Fruit fly (Drosophila melanogaster) whole organism, embryonic: ENCODE results near the gene Sec63.

ENCODE experiments used
- Abd-B ChIP-seq: fragments of 200-800 bp; sonication (Bioruptor generic); optimal IDR thresholded peaks from 2 replicates; lab custom pipeline; 2018; ENCODE audit warnings: missing biosample characterization, mild to moderate bottlenecking, missing genetic modification characterization, moderate library complexity
- Asciz ChIP-seq: fragments of 200-800 bp; sonication (Bioruptor generic); optimal IDR thresholded peaks from 2 replicates; lab custom pipeline; 2017; ENCODE audit warnings: missing biosample characterization, mild to moderate bottlenecking, missing genetic modification characterization, missing genetic modification reagents
- Atf3 ChIP-seq: fragments of 200-800 bp; sonication (Bioruptor generic); optimal IDR thresholded peaks from 3 replicates; lab custom pipeline; 2016; ENCODE audit warnings: missing biosample characterization, missing genetic modification characterization
- CG10147 ChIP-seq: fragments of 200-800 bp; sonication (Bioruptor generic); optimal IDR thresholded peaks from 2 replicates; lab custom pipeline; 2019; ENCODE audit warnings: missing biosample characterization, mild to moderate bottlenecking, missing genetic modification characterization, moderate library complexity
- CG10543 ChIP-seq: fragments of 200-800 bp; sonication (Bioruptor generic); optimal IDR thresholded peaks from 3 replicates; lab custom pipeline; 2017; ENCODE audit warnings: missing biosample characterization, mild to moderate bottlenecking, missing genetic modification characterization, moderate library complexity
- CG10565 ChIP-seq: fragments of 200-800 bp; sonication (Bioruptor generic); optimal IDR thresholded peaks from 3 replicates; lab custom pipeline; 2016; ENCODE audit warnings: missing biosample characterization, mild to moderate bottlenecking, missing genetic modification characterization
- CG12219 ChIP-seq: fragments of 200-800 bp; sonication (Bioruptor generic); optimal IDR thresholded peaks from 3 replicates; lab custom pipeline; 2018; ENCODE audit warnings: missing biosample characterization, mild to moderate bottlenecking, missing genetic modification characterization
- CG13894 ChIP-seq: fragments of 200-800 bp; sonication (Bioruptor generic); optimal IDR thresholded peaks from 3 replicates; lab custom pipeline; 2018; ENCODE audit warnings: missing biosample characterization, mild to moderate bottlenecking, missing genetic modification characterization, moderate library complexity
- CG1647 ChIP-seq: fragments of 200-800 bp; sonication (Bioruptor generic); optimal IDR thresholded peaks from 3 replicates; lab custom pipeline; 2016; ENCODE audit warnings: missing biosample characterization, missing genetic modification characterization
- CG17361 ChIP-seq: fragments of 200-800 bp; sonication (Bioruptor generic); IDR thresholded peaks from 3 replicates; pipeline ENCODE4 v1.3.6; 2022; ENCODE audit warnings: missing biosample characterization, missing genetic modification characterization
- CG17385 ChIP-seq: fragments of 200-800 bp; sonication (Bioruptor generic); optimal IDR thresholded peaks from 3 replicates; lab custom pipeline; 2018; ENCODE audit warnings: missing biosample characterization, mild to moderate bottlenecking, missing genetic modification characterization
- CG32532 ChIP-seq: fragments of 200-800 bp; sonication (Bioruptor generic); IDR thresholded peaks from 2 replicates; pipeline ENCODE4 v1.3.6; 2022; ENCODE audit warnings: missing biosample characterization, missing genetic modification characterization
- CG4707 ChIP-seq: fragments of 200-800 bp; sonication (Bioruptor generic); optimal IDR thresholded peaks from 2 replicates; lab custom pipeline; 2018; ENCODE audit warnings: missing biosample characterization, mild to moderate bottlenecking, missing genetic modification characterization, moderate library complexity
- CG8290 ChIP-seq, 3 experiments: fragments of 200-800 bp; sonication (Bioruptor generic); optimal IDR thresholded peaks; 2 replicates each; lab custom pipeline; 2016 to 2019; ENCODE audit warnings: missing biosample characterization in 3 of 3, missing genetic modification characterization in 3 of 3, mild to moderate bottlenecking in 2 of 3, moderate library complexity in 1 of 3
- CG8478 ChIP-seq: fragments of >200 bp; optimal IDR thresholded peaks from 2 replicates; lab custom pipeline; 2018
- CHES-1-like ChIP-seq: fragments of 200-800 bp; sonication (Bioruptor generic); optimal IDR thresholded peaks from 2 replicates; lab custom pipeline; 2016; ENCODE audit warnings: missing biosample characterization, missing genetic modification characterization
- CoRest ChIP-seq: fragments of 200-800 bp; sonication (Bioruptor generic); optimal IDR thresholded peaks from 3 replicates; lab custom pipeline; 2018; ENCODE audit warnings: missing biosample characterization, mild to moderate bottlenecking, missing genetic modification characterization, moderate library complexity
- CrebB ChIP-seq: fragments of 200-800 bp; sonication (Bioruptor generic); optimal IDR thresholded peaks from 3 replicates; lab custom pipeline; 2018; ENCODE audit warnings: missing biosample characterization, mild to moderate bottlenecking, missing genetic modification characterization
- Dbx ChIP-seq: fragments of 200-800 bp; sonication (Bioruptor generic); IDR thresholded peaks from 3 replicates; pipeline ENCODE4 v1.3.6; 2022; ENCODE audit warnings: missing biosample characterization, missing genetic modification characterization
- Deaf1 ChIP-seq: fragments of 200-800 bp; optimal IDR thresholded peaks from 3 replicates; lab custom pipeline; 2019; ENCODE audit warnings: missing biosample characterization, mild to moderate bottlenecking, missing genetic modification characterization, moderate library complexity
- Ets65A ChIP-seq: fragments of 200-800 bp; sonication (Bioruptor generic); peaks from one replicate; lab custom pipeline; 2016; ENCODE audit warnings: missing biosample characterization, missing genetic modification characterization
- Fer1 ChIP-seq: fragments of 200-800 bp; sonication (Bioruptor generic); optimal IDR thresholded peaks from 2 replicates; lab custom pipeline; 2017; ENCODE audit warnings: missing biosample characterization, mild to moderate bottlenecking, missing genetic modification characterization
- Gug ChIP-seq: fragments of 200-800 bp; sonication (Bioruptor generic); IDR thresholded peaks from 4 replicates; pipeline ENCODE4 v1.3.6; 2022; ENCODE audit warnings: missing biosample characterization, missing genetic modification characterization
- HLH54F ChIP-seq: fragments of 200-800 bp; sonication (Bioruptor generic); optimal IDR thresholded peaks from 3 replicates; lab custom pipeline; 2016; ENCODE audit warnings: missing biosample characterization, missing genetic modification characterization
- Hr3 ChIP-seq: fragments of 200-800 bp; sonication (Bioruptor generic); optimal IDR thresholded peaks from 3 replicates; lab custom pipeline; 2016; ENCODE audit warnings: missing biosample characterization, missing genetic modification characterization
- Nf-YA ChIP-seq: fragments of 200-800 bp; sonication (Bioruptor generic); IDR thresholded peaks from 2 replicates; pipeline ENCODE4 v1.3.6; 2022; ENCODE audit warnings: missing biosample characterization, missing genetic modification characterization
- Nf-YC ChIP-seq: fragments of 200-800 bp; optimal IDR thresholded peaks from 3 replicates; lab custom pipeline; 2019; ENCODE audit warnings: missing biosample characterization, mild to moderate bottlenecking, missing genetic modification characterization, moderate library complexity
- Pdp1 ChIP-seq, 2 experiments: fragments of 200-800 bp; sonication (Bioruptor generic); optimal IDR thresholded peaks; 3 replicates each; lab custom pipeline; 2016; ENCODE audit warnings: missing biosample characterization in 2 of 2, missing genetic modification characterization in 2 of 2, mild to moderate bottlenecking in 1 of 2, moderate library complexity in 1 of 2
- Scr ChIP-seq: fragments of 200-800 bp; sonication (Bioruptor generic); IDR thresholded peaks from 2 replicates; pipeline ENCODE4 v1.3.6; 2022; ENCODE audit warnings: missing biosample characterization, missing genetic modification characterization; ENCODE audit not compliant: partially characterized antibody
- Ssrp ChIP-seq: fragments of 200-800 bp; sonication (Bioruptor generic); optimal IDR thresholded peaks from 2 replicates; lab custom pipeline; 2018; ENCODE audit warnings: missing biosample characterization, mild to moderate bottlenecking, missing genetic modification characterization, moderate library complexity
- ac ChIP-seq: fragments of 200-800 bp; sonication (Bioruptor generic); optimal IDR thresholded peaks from 3 replicates; lab custom pipeline; 2017; ENCODE audit warnings: missing biosample characterization, mild to moderate bottlenecking, missing genetic modification characterization
- ash1 ChIP-seq: fragments of 200-800 bp; sonication (Bioruptor generic); optimal IDR thresholded peaks from 2 replicates; lab custom pipeline; 2018; ENCODE audit warnings: missing biosample characterization, mild to moderate bottlenecking, missing genetic modification characterization
- ato ChIP-seq: fragments of 200-800 bp; sonication (Bioruptor generic); IDR thresholded peaks from 2 replicates; pipeline ENCODE4 v1.3.6; 2022; ENCODE audit warnings: missing biosample characterization, missing genetic modification characterization; ENCODE audit not compliant: partially characterized antibody
- bab2 ChIP-seq: fragments of 200-800 bp; sonication (Bioruptor generic); optimal IDR thresholded peaks from 2 replicates; lab custom pipeline; 2016; ENCODE audit warnings: missing biosample characterization, missing genetic modification characterization
- cwo ChIP-seq: fragments of 200-800 bp; sonication (Bioruptor generic); optimal IDR thresholded peaks from 3 replicates; lab custom pipeline; 2017; ENCODE audit warnings: missing biosample characterization, missing genetic modification characterization, mild to moderate bottlenecking, moderate library complexity, missing genetic modification reagents
- disco-r ChIP-seq: fragments of 200-800 bp; sonication (Bioruptor generic); optimal IDR thresholded peaks from 2 replicates; lab custom pipeline; 2016; ENCODE audit warnings: missing biosample characterization, missing genetic modification characterization
- dmrt11E ChIP-seq: fragments of 200-800 bp; sonication (Bioruptor generic); optimal IDR thresholded peaks from 3 replicates; lab custom pipeline; 2018; ENCODE audit warnings: missing biosample characterization, mild to moderate bottlenecking, missing genetic modification characterization, moderate library complexity
- gro ChIP-seq: fragments of 200-800 bp; sonication (Bioruptor generic); optimal IDR thresholded peaks from 2 replicates; lab custom pipeline; 2016; ENCODE audit warnings: missing biosample characterization, missing genetic modification characterization
- her ChIP-seq: fragments of 200-800 bp; sonication (Bioruptor generic); optimal IDR thresholded peaks from 2 replicates; lab custom pipeline; 2016; ENCODE audit warnings: missing biosample characterization, missing genetic modification characterization
- hkb ChIP-seq, 2 experiments: fragments of 200-800 bp in 1 of 2; fragments of >200 bp in 1 of 2; sonication (Bioruptor generic) in 1 of 2; IDR thresholded peaks in 1 of 2; optimal IDR thresholded peaks in 1 of 2; 2 replicates each; pipeline versions ENCODE4 v1.3.6 to Lab custom; 2017 to 2022; ENCODE audit warnings: missing biosample characterization in 1 of 2, missing genetic modification characterization in 1 of 2
- insv ChIP-seq, 2 experiments: fragments of 200-800 bp; sonication (Bioruptor generic); optimal IDR thresholded peaks; 3 replicates each; lab custom pipeline; 2016 to 2018; ENCODE audit warnings: missing biosample characterization in 2 of 2, missing genetic modification characterization in 2 of 2
- kni ChIP-seq: fragments of 200-800 bp; sonication (Bioruptor generic); optimal IDR thresholded peaks from 3 replicates; lab custom pipeline; 2017; ENCODE audit warnings: mild to moderate bottlenecking, missing biosample characterization, missing genetic modification reagents, missing genetic modification characterization
- maf-S ChIP-seq: fragments of 200-800 bp; sonication (Bioruptor generic); optimal IDR thresholded peaks from 2 replicates; lab custom pipeline; 2016; ENCODE audit warnings: missing biosample characterization, missing genetic modification characterization
- mirr ChIP-seq: fragments of 200-800 bp; sonication (Bioruptor generic); optimal IDR thresholded peaks from 3 replicates; lab custom pipeline; 2018; ENCODE audit warnings: missing biosample characterization, mild to moderate bottlenecking, missing genetic modification characterization
- otp ChIP-seq: fragments of 200-800 bp; sonication (Bioruptor generic); IDR thresholded peaks from 3 replicates; pipeline ENCODE4, ENCODE4 v1.3.6; 2022; ENCODE audit warnings: missing biosample characterization, missing genetic modification characterization
- peb ChIP-seq: fragments of 200-800 bp; sonication (Bioruptor generic); IDR thresholded peaks from 2 replicates; pipeline ENCODE4 v1.3.6; 2022; ENCODE audit warnings: missing biosample characterization, missing genetic modification characterization
- psq ChIP-seq: fragments of 200-800 bp; sonication (Bioruptor generic); optimal IDR thresholded peaks from 2 replicates; lab custom pipeline; 2017; ENCODE audit warnings: missing biosample characterization, missing genetic modification characterization
- sens ChIP-seq: fragments of 200-800 bp; sonication (Bioruptor generic); peaks from one replicate; lab custom pipeline; 2016; ENCODE audit warnings: missing biosample characterization, missing genetic modification characterization
- twi ChIP-seq: fragments of 200-800 bp; optimal IDR thresholded peaks from 2 replicates; lab custom pipeline; 2019; ENCODE audit warnings: missing biosample characterization, mild to moderate bottlenecking, missing genetic modification characterization, moderate library complexity
- tx ChIP-seq: fragments of 200-800 bp; sonication (Bioruptor generic); optimal IDR thresholded peaks from 2 replicates; lab custom pipeline; 2016; ENCODE audit warnings: missing biosample characterization, missing genetic modification characterization

Sec63 gene

dm6 chr3L:7359827-7360323 is 486 bp upstream of the Sec63 start, which contains the start of gene pst (continued):
- peak; percentile 21 for TF ChIP-seq Asciz
- TF ChIP-seq insv (GFP tag; optimal IDR thresholded peaks at IDR 0.05; lab: Kevin White, UChicago), result no peak
- TF ChIP-seq hkb (optimal IDR thresholded peaks at IDR 0.05; lab: Kevin White, UChicago), result no peak
- TF ChIP-seq hkb (GFP tag; IDR thresholded peaks at IDR 0.05; lab: Robert Waterston, UW), result peak; percentile 57; the same call in 1 of the 2 replicates
- no peak for TF ChIP-seq CG32532
- no peak for TF ChIP-seq ac (GFP tag; lab: Kevin White, UChicago)
- TF ChIP-seq ash1 (GFP tag; lab: Kevin White, UChicago), result peak; percentile 14
- TF ChIP-seq her (GFP tag; lab: Kevin White, UChicago), result peak; percentile 48
- TF ChIP-seq CG8478 (lab: Kevin White, UChicago), result no peak
- TF ChIP-seq Nf-YA (GFP tag; lab: Robert Waterston, UW), result no peak
- peak; percentile 7 for TF ChIP-seq CG12219
- no peak for TF ChIP-seq CG1647 (GFP tag; lab: Kevin White, UChicago)
- TF ChIP-seq tx (GFP tag; lab: Kevin White, UChicago), result no peak
- TF ChIP-seq CG4707 (GFP tag; lab: Kevin White, UChicago), result no peak
- TF ChIP-seq ato (GFP tag; lab: Robert Waterston, UW), result no peak; the same call in 1 of the 2 replicates
- TF ChIP-seq CrebB (tag; lab: Kevin White, UChicago), result peak; percentile 66
- TF ChIP-seq Gug, result no peak
- TF ChIP-seq otp (GFP tag; lab: Robert Waterston, UW), result peak; percentile 39; the same call in 1 of the 3 replicates
- TF ChIP-seq CG10147, result no peak
- TF ChIP-seq CG8290 (GFP tag; optimal IDR thresholded peaks at IDR 0.05; lab: Kevin White, UChicago), result no peak
- peak in 1 of 2 experiments; percentile 87 for TF ChIP-seq CG8290 (tag; optimal IDR thresholded peaks at IDR 0.05; lab: Kevin White, UChicago)
- TF ChIP-seq bab2 (GFP tag; lab: Kevin White, UChicago), result no peak
- TF ChIP-seq cwo (GFP tag; lab: Kevin White, UChicago), result peak; percentile 44
- peak; percentile 23 for TF ChIP-seq kni
- no peak for TF ChIP-seq Abd-B (GFP tag; lab: Kevin White, UChicago)
- TF ChIP-seq Pdp1 (GFP tag; optimal IDR thresholded peaks at IDR 0.05; lab: Kevin White, UChicago), result no peak
- peak; percentile 20 for TF ChIP-seq CHES-1-like
- TF ChIP-seq CG17361 (GFP tag; lab: Robert Waterston, UW), result no peak
- peak; percentile 8 for TF ChIP-seq gro (GFP tag; lab: Kevin White, UChicago)
- peak; percentile 67 for TF ChIP-seq CoRest
- TF ChIP-seq mirr (GFP tag; lab: Kevin White, UChicago), result peak; percentile 44
- TF ChIP-seq CG10543, result peak; percentile 59
- no peak for TF ChIP-seq twi
- peak; percentile 13 for TF ChIP-seq disco-r
- no peak for TF ChIP-seq Nf-YC (tag; lab: Kevin White, UChicago)
- TF ChIP-seq Ssrp (tag; lab: Kevin White, UChicago), result no peak
- TF ChIP-seq Dbx (GFP tag; lab: Robert Waterston, UW), result peak; percentile 14; the same call in 2 of the 3 replicates
- TF ChIP-seq HLH54F, result peak; percentile 29
- TF ChIP-seq Scr, result no peak
- TF ChIP-seq Ets65A, result no peak
- TF ChIP-seq CG13894, result peak; percentile 45
- no peak for TF ChIP-seq Deaf1
- peak; percentile 24 for TF ChIP-seq Fer1
- TF ChIP-seq Hr3, result no peak
- no peak for TF ChIP-seq peb (GFP tag; lab: Robert Waterston, UW)
- no peak for TF ChIP-seq dmrt11E (tag; lab: Kevin White, UChicago)
- peak; percentile 22 for TF ChIP-seq Atf3 (GFP tag; lab: Kevin White, UChicago)
- TF ChIP-seq maf-S (GFP tag; lab: Kevin White, UChicago), result no peak
- TF ChIP-seq psq (GFP tag; lab: Kevin White, UChicago), result no peak
- no peak for TF ChIP-seq CG10565 (GFP tag; lab: Kevin White, UChicago)
- TF ChIP-seq sens (GFP tag; lab: Kevin White, UChicago), result peak; percentile 31
- TF ChIP-seq CG17385, result peak; percentile 50
